Worm (Caenorhabditis elegans): ENCODE measurements around the gene fbxa-201.

DNA sequence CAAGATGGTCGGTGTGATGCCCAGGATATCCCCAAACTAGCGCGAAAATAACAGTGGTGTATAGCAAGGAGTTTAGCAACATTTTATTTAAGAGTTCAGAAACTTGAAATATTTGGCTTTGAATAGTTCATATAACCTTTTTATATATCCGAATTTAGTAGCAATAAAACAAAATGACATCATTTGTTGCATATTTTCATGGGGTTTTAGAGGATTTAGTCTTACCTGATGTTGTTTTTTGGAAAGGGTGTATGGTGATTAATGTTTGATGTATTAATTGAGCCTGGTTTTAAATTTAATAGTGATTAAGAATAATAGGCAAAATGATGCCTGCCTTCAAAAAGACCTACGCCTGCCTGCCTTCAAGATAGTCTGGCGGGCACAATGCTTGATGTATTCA lies 41.3 kb downstream of the fbxa-201 start, which contains the start of gene F59A7.2:
- TF ChIP-seq hif-1 (tag; optimal IDR thresholded peaks at IDR 0.05) (no peak), fkh-10 (GFP tag; optimal IDR thresholded peaks at IDR 0.05) (no peak), snpc-4 (tag; optimal IDR thresholded peaks at IDR 0.05) (no peak), unc-62 (GFP tag; optimal IDR thresholded peaks at IDR 0.05 in 1 of 2) (no peak), unc-62 (tag; optimal IDR thresholded peaks at IDR 0.05) (no peak), skn-1 (tag; optimal IDR thresholded peaks at IDR 0.05) (no peak), lin-39 (tag; optimal IDR thresholded peaks at IDR 0.05) (no peak), vab-7 (GFP tag; IDR thresholded peaks at IDR 0.05) (no peak), zfp-2 (tag; optimal IDR thresholded peaks at IDR 0.05) (no peak), nhr-102 (tag; optimal IDR thresholded peaks at IDR 0.05) (no peak), nhr-76 (tag; optimal IDR thresholded peaks at IDR 0.05) (no peak), jun-1 (tag; optimal IDR thresholded peaks at IDR 0.05) (no peak), daf-12 (tag; optimal IDR thresholded peaks at IDR 0.05) (no peak)

Data from whole organism, L4 larva.